Worm (Caenorhabditis elegans): Measurements from ENCODE around the gene scvp-1.

scvp-1 gene

DNA sequence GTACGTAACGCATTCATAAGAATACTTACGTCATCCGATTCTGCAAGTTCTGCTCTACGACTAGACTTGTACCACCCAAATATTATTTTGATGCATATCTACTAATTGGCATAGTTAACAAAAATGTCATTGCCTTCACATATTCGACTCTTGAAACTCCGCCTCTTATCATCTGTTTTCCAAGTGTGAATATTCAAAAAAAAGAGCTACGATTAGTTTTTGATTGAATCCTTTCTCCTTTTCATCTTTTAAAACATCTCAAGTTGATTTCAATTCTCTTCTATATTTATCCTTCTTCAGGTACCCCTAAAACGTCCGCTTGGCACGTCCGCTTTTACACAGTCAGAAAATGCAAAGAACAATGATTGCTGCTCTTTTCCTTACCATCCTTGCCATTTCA is 16.8 kb upstream of the scvp-1 start, which contains the start of gene F17C11.2:
Gene F17C11.2 (plus strand): TSS at position 301 of the 400 bp plus-strand sequence.
- TF ChIP-seq aly-1 (tag; optimal IDR thresholded peaks at IDR 0.05) (no peak), B0310.2 (tag; optimal IDR thresholded peaks at IDR 0.05) (no peak), hmg-4 (GFP tag; optimal IDR thresholded peaks at IDR 0.05) (no peak), hmbx-1 (tag; optimal IDR thresholded peaks at IDR 0.05) (no peak), ceh-13 (GFP tag; optimal IDR thresholded peaks at IDR 0.05) (no peak), ets-7 (tag; optimal IDR thresholded peaks at IDR 0.05) (no peak), hnd-1 (tag; optimal IDR thresholded peaks at IDR 0.05) (no peak)

DNA sequence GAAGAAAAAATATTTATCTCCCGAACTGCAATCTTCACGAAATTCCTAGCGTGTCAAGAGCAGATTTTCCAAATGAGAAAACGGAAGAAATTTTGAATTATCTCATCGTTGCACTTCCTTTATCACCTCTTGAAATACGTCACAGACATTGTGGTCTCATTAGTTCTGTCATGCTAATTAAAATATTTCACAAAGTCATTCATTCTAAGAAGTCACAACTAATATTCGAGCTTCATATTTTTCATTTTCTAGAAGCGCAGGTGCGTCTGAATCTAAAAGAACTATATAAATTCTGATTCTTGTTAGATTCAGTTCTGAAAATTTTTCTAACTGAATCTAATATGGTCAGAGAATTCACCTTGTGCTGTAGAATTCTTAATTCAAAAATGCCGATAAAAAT is 16.1 kb upstream of the scvp-1 start:
- TF ChIP-seq ets-7 (tag; optimal IDR thresholded peaks at IDR 0.05) (no peak), tbx-11 (GFP tag; IDR thresholded peaks at IDR 0.05) (no peak), flt-1 (GFP tag; IDR thresholded peaks at IDR 0.05) (no peak), hmg-4 (GFP tag; optimal IDR thresholded peaks at IDR 0.05) (no peak), ceh-36 (tag; optimal IDR thresholded peaks at IDR 0.05) (no peak), tra-4 (tag; optimal IDR thresholded peaks at IDR 0.05) (no peak), ama-1 (optimal IDR thresholded peaks at IDR 0.05) (no peak), scrt-1 (GFP tag; IDR thresholded peaks at IDR 0.05) (no peak), hnd-1 (tag; optimal IDR thresholded peaks at IDR 0.05) (no peak), aly-1 (tag; optimal IDR thresholded peaks at IDR 0.05) (no peak)

DNA sequence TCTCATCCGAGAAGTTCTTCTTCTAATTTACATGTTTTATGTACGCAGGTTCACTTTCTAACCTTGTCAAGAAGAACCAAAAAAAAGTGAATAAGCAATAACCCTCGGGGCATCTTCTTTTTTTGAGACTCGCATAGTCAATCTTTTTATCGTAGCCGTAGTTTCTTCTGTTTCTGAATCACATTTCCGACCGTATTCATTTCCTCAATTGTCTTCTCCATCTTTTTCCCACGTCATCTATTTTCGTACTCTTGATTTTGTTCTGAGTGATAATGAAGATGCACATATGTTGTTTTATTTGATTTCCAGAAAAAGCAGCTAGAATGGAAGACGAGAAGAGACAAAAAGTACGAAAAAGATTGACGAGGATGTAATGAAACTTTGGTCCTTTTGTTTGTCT is 13.8 kb upstream of the scvp-1 start:
- TF ChIP-seq tra-4 (tag; optimal IDR thresholded peaks at IDR 0.05): no peak
- TF ChIP-seq ceh-36 (tag; optimal IDR thresholded peaks at IDR 0.05): no peak
- TF ChIP-seq hmg-4 (GFP tag; optimal IDR thresholded peaks at IDR 0.05): no peak
- TF ChIP-seq tbx-37 (GFP tag; conservative IDR thresholded peaks at IDR 0.05): no peak
- no peak for TF ChIP-seq aly-1 (tag; optimal IDR thresholded peaks at IDR 0.05)
- no peak for TF ChIP-seq F13C5.2 (tag; optimal IDR thresholded peaks at IDR 0.05)
- no peak for TF ChIP-seq hmbx-1 (tag; optimal IDR thresholded peaks at IDR 0.05)
- TF ChIP-seq flt-1 (GFP tag; IDR thresholded peaks at IDR 0.05): no peak
- no peak for TF ChIP-seq hnd-1 (tag; optimal IDR thresholded peaks at IDR 0.05)
- TF ChIP-seq pes-1 (GFP tag; IDR thresholded peaks at IDR 0.05): no peak

DNA sequence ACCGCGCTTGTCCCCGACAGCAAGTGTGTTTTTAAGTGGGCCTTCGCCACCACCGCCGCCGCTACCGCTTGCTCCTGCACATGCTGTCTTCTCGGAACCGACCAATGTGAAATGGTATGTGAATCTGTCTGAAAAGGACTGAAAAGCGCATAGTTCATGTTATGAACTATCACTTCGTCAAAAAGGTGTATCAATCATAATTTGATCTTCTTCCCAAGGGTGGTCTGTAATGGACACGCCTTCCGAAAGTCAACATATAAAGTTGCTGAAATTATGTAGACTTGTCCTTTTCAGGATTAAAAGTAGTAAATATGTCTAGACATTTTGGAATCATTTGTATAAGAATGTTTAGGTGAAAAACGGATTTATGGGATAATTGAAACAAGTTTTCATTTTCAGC is 11.1 kb upstream of the scvp-1 start, which contains the start of gene zip-9:
Gene zip-9 (plus strand): TSS at position 301 of the 400 bp plus-strand sequence.
- no peak for TF ChIP-seq tbx-11 (GFP tag; IDR thresholded peaks at IDR 0.05)
- TF ChIP-seq hmbx-1 (tag; optimal IDR thresholded peaks at IDR 0.05): no peak
- no peak for TF ChIP-seq ets-7 (tag; optimal IDR thresholded peaks at IDR 0.05)
- no peak for TF ChIP-seq flt-1 (GFP tag; IDR thresholded peaks at IDR 0.05)
- TF ChIP-seq tra-4 (tag; optimal IDR thresholded peaks at IDR 0.05): no peak
- no peak for TF ChIP-seq hnd-1 (tag; optimal IDR thresholded peaks at IDR 0.05)
- no peak for TF ChIP-seq B0310.2 (tag; optimal IDR thresholded peaks at IDR 0.05)
- no peak for TF ChIP-seq sea-1 (GFP tag; conservative IDR thresholded peaks at IDR 0.05)
- TF ChIP-seq ceh-36 (tag; optimal IDR thresholded peaks at IDR 0.05): no peak

DNA sequence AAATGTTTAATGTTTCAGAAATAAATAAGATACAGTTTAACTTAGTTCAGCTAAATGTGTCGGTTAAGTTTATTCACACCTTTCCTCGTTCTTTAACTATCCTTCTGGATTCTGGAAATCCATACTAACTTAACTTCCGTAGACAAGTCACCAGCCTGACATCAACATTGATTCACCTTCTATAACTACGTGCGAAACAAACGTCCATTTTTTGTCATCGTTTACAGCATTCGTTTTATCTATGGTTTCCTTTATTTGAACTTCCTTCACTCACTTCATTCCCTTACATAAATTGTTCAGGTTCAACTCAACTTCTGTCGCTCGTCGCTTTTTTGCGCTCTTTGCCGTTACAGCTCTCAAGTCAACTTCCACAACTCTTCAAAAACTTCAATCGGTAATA is 10.1 kb upstream of the scvp-1 start, which contains the start of gene F17C11.26:
Gene F17C11.26 (plus strand): TSS at position 301 of the 400 bp plus-strand sequence.
- TF ChIP-seq hnd-1 (tag; optimal IDR thresholded peaks at IDR 0.05) (no peak), hmg-4 (GFP tag; optimal IDR thresholded peaks at IDR 0.05) (no peak), B0310.2 (tag; optimal IDR thresholded peaks at IDR 0.05) (no peak), hmbx-1 (tag; optimal IDR thresholded peaks at IDR 0.05) (no peak), sea-1 (GFP tag; conservative IDR thresholded peaks at IDR 0.05) (no peak), ama-1 (optimal IDR thresholded peaks at IDR 0.05) (no peak), scrt-1 (GFP tag; IDR thresholded peaks at IDR 0.05) (no peak), flt-1 (GFP tag; IDR thresholded peaks at IDR 0.05) (no peak), tbx-37 (GFP tag; conservative IDR thresholded peaks at IDR 0.05) (no peak), ceh-36 (tag; optimal IDR thresholded peaks at IDR 0.05) (no peak), aly-1 (tag; optimal IDR thresholded peaks at IDR 0.05) (no peak)

DNA sequence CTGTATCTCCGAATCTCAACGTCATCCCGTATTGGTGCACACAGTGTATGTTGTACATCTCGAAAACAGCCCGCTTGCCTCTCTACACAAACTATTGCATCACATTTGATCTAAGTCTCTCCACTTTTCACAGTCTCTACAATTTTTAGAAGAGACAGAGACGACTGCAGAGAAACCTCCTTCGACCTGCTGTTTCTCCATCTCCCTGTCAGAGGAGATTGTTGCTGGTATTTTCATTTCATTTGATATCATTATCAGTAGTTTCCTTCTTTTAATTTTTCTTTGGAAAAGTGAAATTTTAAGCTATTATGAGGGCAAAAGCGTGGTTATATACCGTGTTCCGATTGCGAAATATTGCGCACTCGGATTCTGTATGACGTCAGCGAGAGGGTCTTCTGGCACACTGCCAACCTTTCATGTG is 9.5 kb upstream of the scvp-1 start:
- TF ChIP-seq flt-1 (GFP tag; IDR thresholded peaks at IDR 0.05): no peak
- no peak for TF ChIP-seq scrt-1 (GFP tag; IDR thresholded peaks at IDR 0.05)
- no peak for TF ChIP-seq sea-1 (GFP tag; conservative IDR thresholded peaks at IDR 0.05)
- no peak for TF ChIP-seq hmg-4 (GFP tag; optimal IDR thresholded peaks at IDR 0.05)
- TF ChIP-seq tbx-11 (GFP tag; IDR thresholded peaks at IDR 0.05): no peak
- no peak for TF ChIP-seq tra-4 (tag; optimal IDR thresholded peaks at IDR 0.05)
- TF ChIP-seq ceh-13 (GFP tag; optimal IDR thresholded peaks at IDR 0.05): no peak
- no peak for TF ChIP-seq ets-7 (tag; optimal IDR thresholded peaks at IDR 0.05)
- no peak for TF ChIP-seq ceh-36 (tag; optimal IDR thresholded peaks at IDR 0.05)
- TF ChIP-seq B0310.2 (tag; optimal IDR thresholded peaks at IDR 0.05): no peak
- TF ChIP-seq aly-1 (tag; optimal IDR thresholded peaks at IDR 0.05): no peak
- no peak for TF ChIP-seq pes-1 (GFP tag; IDR thresholded peaks at IDR 0.05)
- TF ChIP-seq hmbx-1 (tag; optimal IDR thresholded peaks at IDR 0.05): no peak
- no peak for TF ChIP-seq hnd-1 (tag; optimal IDR thresholded peaks at IDR 0.05)
- TF ChIP-seq tbx-37 (GFP tag; conservative IDR thresholded peaks at IDR 0.05): no peak
- no peak for TF ChIP-seq F13C5.2 (tag; optimal IDR thresholded peaks at IDR 0.05)

DNA sequence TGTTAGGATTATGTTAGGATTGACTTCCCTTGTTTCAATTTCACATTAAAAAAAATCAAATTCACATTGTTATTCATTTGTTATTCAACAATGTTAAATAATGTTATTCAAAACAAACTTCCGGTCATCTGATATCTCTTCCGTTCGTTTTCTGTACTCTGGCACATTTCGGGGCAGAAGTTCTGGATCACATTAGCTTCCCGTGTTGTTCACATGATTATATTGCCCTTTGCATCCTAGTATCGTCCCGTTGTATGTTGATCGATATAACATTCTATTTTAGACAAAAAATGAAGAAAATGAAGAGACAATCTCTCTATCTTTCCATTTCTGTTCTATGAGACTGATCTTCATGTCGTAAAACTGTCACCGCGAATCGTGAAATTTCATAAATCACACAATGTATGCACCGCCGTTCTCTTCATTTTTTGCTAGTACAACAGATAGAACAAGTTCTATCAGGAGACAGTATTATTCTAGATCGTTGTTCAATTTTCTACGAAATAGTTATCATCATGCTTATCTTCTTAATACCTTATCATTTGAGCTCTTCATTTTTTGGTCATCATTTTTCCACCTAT is 9.0 kb upstream of the scvp-1 start:
- no peak for TF ChIP-seq tra-4 (tag; optimal IDR thresholded peaks at IDR 0.05)
- no peak for TF ChIP-seq sea-1 (GFP tag; conservative IDR thresholded peaks at IDR 0.05)
- TF ChIP-seq tbx-37 (GFP tag; conservative IDR thresholded peaks at IDR 0.05): no peak

DNA sequence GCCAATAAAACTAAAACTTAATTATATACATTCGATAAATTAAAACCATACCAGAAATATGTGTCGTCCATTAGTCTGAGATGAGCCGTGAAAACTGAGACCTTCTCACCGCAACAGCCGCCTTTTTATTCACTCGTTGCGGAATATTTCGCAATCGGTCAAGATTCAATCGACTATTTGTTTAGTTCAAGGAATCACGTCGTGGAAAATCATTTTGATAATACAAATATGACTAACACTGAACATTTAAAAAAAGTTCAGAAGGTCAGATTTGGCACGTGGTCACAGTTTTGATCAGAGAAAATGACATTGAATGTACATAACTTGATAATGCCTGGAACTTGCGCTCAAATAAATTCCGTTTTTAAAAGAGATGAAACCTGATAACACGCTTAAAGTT is 7.7 kb upstream of the scvp-1 start, which contains the start of gene F17C11.11:
Gene F17C11.11 (minus strand): TSS at position 79 of the 400 bp plus-strand sequence.
- no peak for TF ChIP-seq F13C5.2 (tag; optimal IDR thresholded peaks at IDR 0.05)
- no peak for TF ChIP-seq hnd-1 (tag; optimal IDR thresholded peaks at IDR 0.05)
- no peak for TF ChIP-seq ceh-13 (GFP tag; optimal IDR thresholded peaks at IDR 0.05)
- no peak for TF ChIP-seq hmbx-1 (tag; optimal IDR thresholded peaks at IDR 0.05)
- TF ChIP-seq aly-1 (tag; optimal IDR thresholded peaks at IDR 0.05): no peak
- TF ChIP-seq ets-7 (tag; optimal IDR thresholded peaks at IDR 0.05): no peak
- no peak for TF ChIP-seq B0310.2 (tag; optimal IDR thresholded peaks at IDR 0.05)
- TF ChIP-seq flt-1 (GFP tag; IDR thresholded peaks at IDR 0.05): no peak
- TF ChIP-seq ama-1 (optimal IDR thresholded peaks at IDR 0.05): no peak
- no peak for TF ChIP-seq ceh-36 (tag; optimal IDR thresholded peaks at IDR 0.05)
- no peak for TF ChIP-seq hmg-4 (GFP tag; optimal IDR thresholded peaks at IDR 0.05)
- TF ChIP-seq scrt-1 (GFP tag; IDR thresholded peaks at IDR 0.05): no peak
- no peak for TF ChIP-seq tbx-37 (GFP tag; conservative IDR thresholded peaks at IDR 0.05)
- TF ChIP-seq pes-1 (GFP tag; IDR thresholded peaks at IDR 0.05): no peak

Data from whole organism, early embryonic.